Worm (Caenorhabditis elegans): ENCODE results near the gene Y50E8A.10.

Y50E8A.10 gene

ce11 chrV:14784160-14784774 is 4.5 kb downstream of the Y50E8A.10 start, which contains the start of gene Y50E8A.12:
TSS of gene Y50E8A.12 (minus strand) at chrV:14784210.
- TF ChIP-seq nhr-12 (tag; optimal IDR thresholded peaks at IDR 0.05) (no peak), elt-2 (tag; optimal IDR thresholded peaks at IDR 0.05) (no peak), pha-4 (tag; optimal IDR thresholded peaks at IDR 0.05) (no peak), jun-1 (tag; optimal IDR thresholded peaks at IDR 0.05) (no peak), nfya-1 (tag; optimal IDR thresholded peaks at IDR 0.05; ENCODE audit: insufficient read depth) (no peak), sea-2 (GFP tag; optimal IDR thresholded peaks at IDR 0.05) (no peak)

DNA sequence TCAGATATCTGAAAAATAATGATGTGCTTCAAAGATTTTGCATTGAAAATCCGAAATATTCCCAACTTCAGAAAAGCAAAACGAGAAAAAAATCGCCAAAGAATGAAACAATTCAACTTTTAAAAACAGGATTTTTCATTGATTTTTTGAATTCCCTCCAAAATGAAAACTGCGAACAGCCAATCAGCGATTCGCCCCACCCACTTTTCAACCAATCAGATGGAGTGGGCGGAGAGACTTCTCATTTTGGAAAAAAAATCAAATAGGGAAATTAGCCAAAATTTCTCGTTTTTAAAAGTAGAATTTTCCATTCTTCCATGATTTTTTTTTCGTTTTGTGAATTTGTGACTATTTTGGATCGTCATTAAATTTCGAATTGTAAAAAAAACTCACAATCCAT is 5.0 kb downstream of the Y50E8A.10 start:
- TF ChIP-seq nfya-1 (tag; optimal IDR thresholded peaks at IDR 0.05; ENCODE audit: insufficient read depth) (peak; percentile 91), nhr-67 (tag; optimal IDR thresholded peaks at IDR 0.05) (no peak)

- TF ChIP-seq lin-15B (tag; optimal IDR thresholded peaks at IDR 0.05) = no peak
- no peak for TF ChIP-seq nhr-23 (tag; optimal IDR thresholded peaks at IDR 0.05)
- TF ChIP-seq snpc-4 (tag; optimal IDR thresholded peaks at IDR 0.05) = no peak
- TF ChIP-seq nhr-11 (tag; optimal IDR thresholded peaks at IDR 0.05) = no peak
- no peak for TF ChIP-seq elt-3 (tag; optimal IDR thresholded peaks at IDR 0.05)
- no peak for TF ChIP-seq mml-1 (tag; optimal IDR thresholded peaks at IDR 0.05)
- TF ChIP-seq egl-5 (tag; optimal IDR thresholded peaks at IDR 0.05) = no peak
- no peak for TF ChIP-seq skn-1 (tag; optimal IDR thresholded peaks at IDR 0.05)
Measured at ce11 chrV:14788462-14788861, 8.7 kb downstream of the Y50E8A.10 start.

- no peak for TF ChIP-seq jun-1 (tag; optimal IDR thresholded peaks at IDR 0.05)
- TF ChIP-seq snpc-4 (tag; optimal IDR thresholded peaks at IDR 0.05) = no peak
- no peak for TF ChIP-seq nhr-23 (tag; optimal IDR thresholded peaks at IDR 0.05)
- TF ChIP-seq aly-2 (tag; optimal IDR thresholded peaks at IDR 0.05) = no peak
- TF ChIP-seq pqm-1 (tag; optimal IDR thresholded peaks at IDR 0.05) = no peak
- no peak for TF ChIP-seq unc-62 (GFP tag; optimal IDR thresholded peaks at IDR 0.05)
- no peak for TF ChIP-seq ceh-82 (tag; optimal IDR thresholded peaks at IDR 0.05)
- TF ChIP-seq sea-2 (GFP tag; optimal IDR thresholded peaks at IDR 0.05) = no peak
- no peak for TF ChIP-seq fos-1 (tag; optimal IDR thresholded peaks at IDR 0.05)
- no peak for TF ChIP-seq ceh-9 (tag; optimal IDR thresholded peaks at IDR 0.05)
- no peak for TF ChIP-seq nhr-237 (tag; optimal IDR thresholded peaks at IDR 0.05)
- TF ChIP-seq pha-4 (tag; optimal IDR thresholded peaks at IDR 0.05) = no peak
- TF ChIP-seq lsy-12 (tag; optimal IDR thresholded peaks at IDR 0.05) = no peak
- TF ChIP-seq R02D3.7 (tag; optimal IDR thresholded peaks at IDR 0.05) = no peak
Measured at ce11 chrV:14790792-14791191, 11.0 kb downstream of the Y50E8A.10 start.

- TF ChIP-seq ZK546.5 (tag; optimal IDR thresholded peaks at IDR 0.05) = no peak
- no peak for TF ChIP-seq lsy-12 (tag; optimal IDR thresholded peaks at IDR 0.05)
- no peak for TF ChIP-seq fos-1 (tag; optimal IDR thresholded peaks at IDR 0.05)
- no peak for TF ChIP-seq nhr-67 (tag; optimal IDR thresholded peaks at IDR 0.05)
- TF ChIP-seq egl-27 (tag; optimal IDR thresholded peaks at IDR 0.05) = no peak
- no peak for TF ChIP-seq nhr-12 (tag; optimal IDR thresholded peaks at IDR 0.05)
- no peak for TF ChIP-seq tbx-2 (tag; optimal IDR thresholded peaks at IDR 0.05)
- no peak for TF ChIP-seq ztf-11 (tag; optimal IDR thresholded peaks at IDR 0.05)
- no peak for TF ChIP-seq nhr-76 (tag; optimal IDR thresholded peaks at IDR 0.05)
- no peak for TF ChIP-seq pqm-1 (tag; optimal IDR thresholded peaks at IDR 0.05)
- TF ChIP-seq skn-1 (tag; optimal IDR thresholded peaks at IDR 0.05) = no peak
- TF ChIP-seq nhr-43 (tag; optimal IDR thresholded peaks at IDR 0.05; ENCODE audit: poor library complexity, severe bottlenecking) = no peak
- no peak for TF ChIP-seq pha-4 (tag; optimal IDR thresholded peaks at IDR 0.05)
- TF ChIP-seq unc-39 (tag; optimal IDR thresholded peaks at IDR 0.05) = no peak
Measured at ce11 chrV:14791703-14792102, 11.9 kb downstream of the Y50E8A.10 start.

DNA sequence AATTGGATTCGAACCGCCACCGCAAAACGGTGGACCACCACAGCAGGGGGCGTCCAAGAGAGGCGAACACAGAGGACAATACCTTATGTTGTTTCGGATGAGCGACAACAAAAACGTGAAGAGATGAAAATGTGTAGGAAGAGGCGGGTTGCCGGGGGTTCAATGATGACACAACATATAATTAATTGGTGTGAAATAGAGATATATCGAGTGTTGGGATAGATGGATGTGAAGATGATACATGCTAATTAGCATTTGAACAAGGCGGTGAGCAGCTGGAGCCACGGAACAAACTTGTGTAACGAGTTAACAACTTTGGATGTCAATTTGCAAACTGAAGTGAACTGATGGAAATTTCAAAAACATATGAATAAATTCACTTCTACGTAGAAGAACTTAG is 12.6 kb downstream of the Y50E8A.10 start:
- TF ChIP-seq pqm-1 (tag; optimal IDR thresholded peaks at IDR 0.05) (no peak), fos-1 (tag; optimal IDR thresholded peaks at IDR 0.05) (no peak), nhr-76 (tag; optimal IDR thresholded peaks at IDR 0.05) (no peak), elt-3 (tag; optimal IDR thresholded peaks at IDR 0.05) (no peak), egl-27 (tag; optimal IDR thresholded peaks at IDR 0.05) (no peak), ztf-4 (tag; optimal IDR thresholded peaks at IDR 0.05) (no peak), eor-1 (tag; optimal IDR thresholded peaks at IDR 0.05) (no peak), unc-39 (tag; optimal IDR thresholded peaks at IDR 0.05) (no peak), tbx-2 (tag; optimal IDR thresholded peaks at IDR 0.05) (no peak), lin-39 (tag; optimal IDR thresholded peaks at IDR 0.05) (no peak), nhr-23 (tag; optimal IDR thresholded peaks at IDR 0.05) (no peak), egl-5 (tag; optimal IDR thresholded peaks at IDR 0.05) (no peak), zag-1 (tag; optimal IDR thresholded peaks at IDR 0.05) (no peak), sea-2 (GFP tag; optimal IDR thresholded peaks at IDR 0.05) (no peak), elt-1 (tag; optimal IDR thresholded peaks at IDR 0.05) (no peak), nhr-12 (tag; optimal IDR thresholded peaks at IDR 0.05) (no peak), ceh-82 (tag; optimal IDR thresholded peaks at IDR 0.05) (no peak), ceh-16 (tag; optimal IDR thresholded peaks at IDR 0.05) (no peak)
